Fruit fly (Drosophila melanogaster) whole organism, prepupa: ENCODE results near the gene CG12998.

Source experiments
- CG1621 ChIP-seq: fragments of 200-800 bp; sonication (Bioruptor generic); optimal IDR thresholded peaks from 3 replicates; lab custom pipeline; 2018; ENCODE audit warnings: missing biosample characterization, mild to moderate bottlenecking, missing genetic modification characterization
- CG6808 ChIP-seq: fragments of 200-800 bp; sonication (Bioruptor generic); optimal IDR thresholded peaks from 3 replicates; lab custom pipeline; 2017; ENCODE audit warnings: missing biosample characterization, missing genetic modification characterization, mild to moderate bottlenecking, moderate library complexity, missing genetic modification reagents
- CG6854 ChIP-seq: fragments of 200-800 bp; sonication (Bioruptor generic); optimal IDR thresholded peaks from 2 replicates; lab custom pipeline; 2017; ENCODE audit warnings: missing biosample characterization, mild to moderate bottlenecking, missing genetic modification characterization
- Gug ChIP-seq: fragments of 200-800 bp; sonication (Bioruptor generic); IDR thresholded peaks from 2 replicates; pipeline ENCODE4 v1.3.6; 2022; ENCODE audit warnings: missing biosample characterization, missing genetic modification characterization
- Hr39 ChIP-seq: fragments of 200-800 bp; sonication (Bioruptor generic); optimal IDR thresholded peaks from 2 replicates; lab custom pipeline; 2016; ENCODE audit warnings: missing biosample characterization, missing genetic modification characterization
- Lpt ChIP-seq: fragments of 200-800 bp; sonication (Bioruptor generic); optimal IDR thresholded peaks from 3 replicates; lab custom pipeline; 2016; ENCODE audit warnings: missing biosample characterization, missing genetic modification characterization
- Smox ChIP-seq: fragments of 200-800 bp; sonication (Bioruptor generic); optimal IDR thresholded peaks from 3 replicates; lab custom pipeline; 2016; ENCODE audit warnings: missing biosample characterization, missing genetic modification characterization
- Sox102F ChIP-seq: fragments of 200-800 bp; sonication (Bioruptor generic); optimal IDR thresholded peaks from 2 replicates; lab custom pipeline; 2016; ENCODE audit warnings: missing biosample characterization, mild to moderate bottlenecking, missing genetic modification characterization
- topi ChIP-seq: fragments of 200-800 bp; sonication (Bioruptor generic); optimal IDR thresholded peaks from 3 replicates; lab custom pipeline; 2016; ENCODE audit warnings: missing biosample characterization, missing genetic modification characterization

- TF ChIP-seq CG6854 (GFP tag; lab: Kevin White, UChicago) (no peak), Lpt (no peak), CG6808 (no peak), CG1621 (tag; lab: Kevin White, UChicago) (no peak), Smox (GFP tag; lab: Kevin White, UChicago) (no peak), Sox102F (GFP tag; lab: Kevin White, UChicago) (no peak), Gug (no peak), topi (GFP tag; lab: Kevin White, UChicago) (no peak), Hr39 (GFP tag; lab: Kevin White, UChicago) (no peak)
These were observed 30.3 kb upstream of the CG12998 start for dm6 chrX:17188167-17188566.
